Fruit fly (Drosophila melanogaster): Measurements from ENCODE around the gene alpha-Est3.

Gene alpha-Est3

dm6 chr3R:7506314-7506988 lies 35.0 kb downstream of the alpha-Est3 start:
- TF ChIP-seq Hr83 (GFP tag; optimal IDR thresholded peaks at IDR 0.05; ENCODE audit: poor library complexity, severe bottlenecking) (no peak), Jra (GFP tag; optimal IDR thresholded peaks at IDR 0.05) (no peak), jim (GFP tag; optimal IDR thresholded peaks at IDR 0.05) (no peak), Hnf4 (GFP tag; optimal IDR thresholded peaks at IDR 0.05) (peak; percentile 35), CrebA (GFP tag; optimal IDR thresholded peaks at IDR 0.05; ENCODE audit: borderline replicate concordance) (no peak), sage (GFP tag; optimal IDR thresholded peaks at IDR 0.05) (no peak), brk (GFP tag; optimal IDR thresholded peaks at IDR 0.05) (no peak), OdsH (GFP tag; optimal IDR thresholded peaks at IDR 0.05) (peak; percentile 57), Abd-B (GFP tag; optimal IDR thresholded peaks at IDR 0.05) (no peak), Rel (GFP tag; optimal IDR thresholded peaks at IDR 0.05) (no peak), Rel (tag; optimal IDR thresholded peaks at IDR 0.05) (no peak), dsf (GFP tag; optimal IDR thresholded peaks at IDR 0.05; ENCODE audit: borderline replicate concordance) (no peak), br (GFP tag; optimal IDR thresholded peaks at IDR 0.05) (peak; percentile 10), sv (GFP tag; optimal IDR thresholded peaks at IDR 0.05) (peak; percentile 83), Myc (optimal IDR thresholded peaks at IDR 0.05) (no peak), h (GFP tag; optimal IDR thresholded peaks at IDR 0.05) (peak; percentile 63), usp (GFP tag; optimal IDR thresholded peaks at IDR 0.05) (no peak), HLH106 (tag; optimal IDR thresholded peaks at IDR 0.05) (peak; percentile 50), lola (GFP tag; optimal IDR thresholded peaks at IDR 0.05) (no peak), CG32264 (GFP tag; optimal IDR thresholded peaks at IDR 0.05) (no peak), fru (GFP tag; optimal IDR thresholded peaks at IDR 0.05) (peak; percentile 47), Hr78 (GFP tag; optimal IDR thresholded peaks at IDR 0.05) (no peak), Vsx2 (GFP tag; optimal IDR thresholded peaks at IDR 0.05; ENCODE audit: partially characterized antibody) (no peak), rgr (GFP tag; optimal IDR thresholded peaks at IDR 0.05) (peak; percentile 55), psq (GFP tag; optimal IDR thresholded peaks at IDR 0.05) (peak; percentile 11), Mio (GFP tag; optimal IDR thresholded peaks at IDR 0.05) (no peak), ey (GFP tag; optimal IDR thresholded peaks at IDR 0.05) (peak; percentile 45), foxo (GFP tag; optimal IDR thresholded peaks at IDR 0.05) (peak in 1 of 2 experiments; percentile 60), Sp1 (GFP tag; optimal IDR thresholded peaks at IDR 0.05) (no peak), CG9705 (GFP tag; optimal IDR thresholded peaks at IDR 0.05) (no peak), Dif (GFP tag; optimal IDR thresholded peaks at IDR 0.05; ENCODE audit: partially characterized antibody) (no peak)

DNA sequence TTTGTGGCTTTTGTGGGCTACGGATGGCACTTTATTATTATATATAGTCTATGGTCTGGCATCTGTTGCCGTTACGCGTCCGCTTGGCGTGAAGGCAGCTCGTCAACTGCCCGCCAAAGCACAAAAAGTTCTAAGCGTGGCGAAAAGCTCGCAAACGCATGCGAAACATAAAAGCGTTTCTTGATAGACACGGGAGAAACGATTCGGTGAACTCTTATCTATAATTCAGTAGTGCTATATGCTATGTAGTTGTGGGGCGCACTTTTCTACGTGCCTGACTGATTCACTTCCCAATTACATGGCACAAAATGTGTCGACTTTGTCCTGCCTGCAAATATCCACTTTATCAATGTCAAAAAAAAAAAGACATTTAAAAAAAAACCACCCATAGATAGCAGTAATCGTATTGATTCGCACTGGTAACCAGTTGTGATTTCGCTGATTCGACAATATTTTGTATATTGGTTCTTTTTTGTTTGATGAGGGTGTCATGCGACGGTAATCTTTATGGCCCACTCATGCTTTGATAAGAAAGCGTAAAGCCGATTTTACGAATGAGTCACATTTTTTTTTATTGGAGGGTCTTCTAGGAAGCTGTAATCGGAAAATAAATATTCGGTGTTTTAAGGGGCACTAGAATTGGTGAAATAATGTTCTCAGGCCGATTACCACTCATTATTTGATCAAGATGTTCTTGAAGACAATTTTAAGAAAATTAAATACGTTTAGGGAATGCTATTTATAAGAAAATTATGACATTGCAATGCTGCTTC lies 36.3 kb downstream of the alpha-Est3 start, which contains the start of gene alpha-Est9:
Gene alpha-Est9, minus strand, starts transcription at position 110 of the 773 bp plus-strand sequence.
- no peak for TF ChIP-seq brk (GFP tag; optimal IDR thresholded peaks at IDR 0.05)
- no peak for TF ChIP-seq Myc (optimal IDR thresholded peaks at IDR 0.05)
- peak; percentile 24 for TF ChIP-seq CrebA (GFP tag; optimal IDR thresholded peaks at IDR 0.05; ENCODE audit: borderline replicate concordance)
- peak in 1 of 2 experiments; percentile 4 for TF ChIP-seq foxo (GFP tag; optimal IDR thresholded peaks at IDR 0.05)
- no peak for TF ChIP-seq pan (optimal IDR thresholded peaks at IDR 0.05)
- TF ChIP-seq h (GFP tag; optimal IDR thresholded peaks at IDR 0.05), result peak; percentile 55
- no peak for TF ChIP-seq Dfd (GFP tag; optimal IDR thresholded peaks at IDR 0.05)
- peak; percentile 0 for TF ChIP-seq br (GFP tag; optimal IDR thresholded peaks at IDR 0.05)
- TF ChIP-seq OdsH (GFP tag; optimal IDR thresholded peaks at IDR 0.05), result no peak
- no peak for TF ChIP-seq Rel (GFP tag; optimal IDR thresholded peaks at IDR 0.05)
- TF ChIP-seq Rel (tag; optimal IDR thresholded peaks at IDR 0.05), result peak; percentile 69
- no peak for TF ChIP-seq CG9705 (GFP tag; optimal IDR thresholded peaks at IDR 0.05)

dm6 chr3R:7503216-7503615 lies 38.2 kb downstream of the alpha-Est3 start:
- no peak for TF ChIP-seq Hr83 (GFP tag; optimal IDR thresholded peaks at IDR 0.05; ENCODE audit: poor library complexity, severe bottlenecking)
- no peak for TF ChIP-seq Dif (GFP tag; optimal IDR thresholded peaks at IDR 0.05; ENCODE audit: partially characterized antibody)
- no peak for TF ChIP-seq Vsx2 (GFP tag; optimal IDR thresholded peaks at IDR 0.05; ENCODE audit: partially characterized antibody)
- TF ChIP-seq Hnf4 (GFP tag; optimal IDR thresholded peaks at IDR 0.05), result no peak
- TF ChIP-seq Myc (optimal IDR thresholded peaks at IDR 0.05), result no peak
- TF ChIP-seq Hr78 (GFP tag; optimal IDR thresholded peaks at IDR 0.05), result no peak
- TF ChIP-seq br (GFP tag; optimal IDR thresholded peaks at IDR 0.05), result no peak
- TF ChIP-seq brk (GFP tag; optimal IDR thresholded peaks at IDR 0.05), result no peak
- no peak for TF ChIP-seq dl (GFP tag; optimal IDR thresholded peaks at IDR 0.05; ENCODE audit: insufficient read depth in 1 of 2, partially characterized antibody in 2 of 2)
- no peak for TF ChIP-seq GATAd (GFP tag; optimal IDR thresholded peaks at IDR 0.05)
- no peak for TF ChIP-seq rgr (GFP tag; optimal IDR thresholded peaks at IDR 0.05)
- no peak for TF ChIP-seq OdsH (GFP tag; optimal IDR thresholded peaks at IDR 0.05)
- no peak for TF ChIP-seq jim (GFP tag; optimal IDR thresholded peaks at IDR 0.05)
- TF ChIP-seq Jra (GFP tag; optimal IDR thresholded peaks at IDR 0.05), result no peak
- TF ChIP-seq dmrt93B (GFP tag; optimal IDR thresholded peaks at IDR 0.05), result no peak
- no peak for TF ChIP-seq N (GFP tag; optimal IDR thresholded peaks at IDR 0.05)
- no peak for TF ChIP-seq CG32264 (GFP tag; optimal IDR thresholded peaks at IDR 0.05)
